Fruit fly (Drosophila melanogaster) Kc167 (cell line): ENCODE results near the gene CG4962.

Experiments
- Sin3A ChIP-seq: fragments of >200 bp; optimal IDR thresholded peaks from 2 replicates; lab custom pipeline; 2018; ENCODE audit warnings: missing external identifiers
- h ChIP-seq: fragments of >200 bp; optimal IDR thresholded peaks from 3 replicates; lab custom pipeline; 2018; ENCODE audit warnings: missing external identifiers
- ttk ChIP-seq: sonication (Bioruptor generic); optimal IDR thresholded peaks from 2 replicates; lab custom pipeline; 2017; ENCODE audit warnings: missing external identifiers

- TF ChIP-seq Sin3A (lab: Kevin White, UChicago) (no peak), h (lab: Kevin White, UChicago) (no peak), ttk (lab: Kevin White, UChicago) (no peak)
Observed at dm6 chr3L:16288322-16288721, 7.0 kb downstream of the CG4962 start, which contains the start of gene CG13046.
